Worm (Caenorhabditis elegans) whole organism, late embryonic: Measurements from ENCODE around the gene mec-14.

Source experiments
- C38D4.7 ChIP-seq: fragments of 200-800 bp; sonication (Bioruptor generic); optimal IDR thresholded peaks from 2 replicates; lab custom pipeline; 2018; ENCODE audit warnings: mild to moderate bottlenecking, missing genetic modification characterization, moderate library complexity, missing compliant biosample characterization
- K02D7.2 ChIP-seq: sonication (generic microtip); optimal IDR thresholded peaks from 2 replicates; lab custom pipeline; 2017; ENCODE audit warnings: mild to moderate bottlenecking, missing genetic modification characterization, missing compliant biosample characterization
- K09A11.1 ChIP-seq: sonication (generic microtip); optimal IDR thresholded peaks from 2 replicates; lab custom pipeline; 2017; ENCODE audit warnings: antibody characterized with exemption, mild to moderate bottlenecking, missing genetic modification characterization, missing compliant biosample characterization; ENCODE audit not compliant: insufficient read depth
- T23F11.4 ChIP-seq: fragments of 200-800 bp; sonication (Bioruptor generic); optimal IDR thresholded peaks from 2 replicates; lab custom pipeline; 2018; ENCODE audit warnings: mild to moderate bottlenecking, missing genetic modification characterization, missing compliant biosample characterization
- Y22D7AL.16 ChIP-seq: sonication (generic microtip); optimal IDR thresholded peaks from 2 replicates; lab custom pipeline; 2016; ENCODE audit warnings: missing genetic modification characterization, missing compliant biosample characterization
- ama-1 ChIP-seq: fragments of 150-350 bp; optimal IDR thresholded peaks from 2 replicates; lab custom pipeline; 2014
- ceh-18 ChIP-seq: sonication (generic microtip); optimal IDR thresholded peaks from 2 replicates; lab custom pipeline; 2016; ENCODE audit warnings: missing genetic modification characterization, missing compliant biosample characterization
- ceh-2 ChIP-seq: sonication (generic microtip); optimal IDR thresholded peaks from 2 replicates; lab custom pipeline; 2016; ENCODE audit warnings: missing genotype, missing genetic modification characterization, missing compliant biosample characterization
- ceh-31 ChIP-seq: sonication (generic microtip); optimal IDR thresholded peaks from 2 replicates; lab custom pipeline; 2016; ENCODE audit warnings: missing genetic modification characterization, missing compliant biosample characterization
- ceh-48 ChIP-seq: sonication (generic microtip); optimal IDR thresholded peaks from 2 replicates; lab custom pipeline; 2016; ENCODE audit warnings: missing genetic modification characterization, inconsistent platforms, missing compliant biosample characterization
- ceh-6 ChIP-seq: fragments of 200-800 bp; sonication (Bioruptor generic); optimal IDR thresholded peaks from 2 replicates; lab custom pipeline; 2018; ENCODE audit warnings: mild to moderate bottlenecking, missing genetic modification characterization, missing compliant biosample characterization
- ceh-9 ChIP-seq: sonication (generic microtip); optimal IDR thresholded peaks from 2 replicates; lab custom pipeline; 2016; ENCODE audit warnings: mild to moderate bottlenecking, missing genetic modification characterization, inconsistent platforms, missing compliant biosample characterization
- che-1 ChIP-seq: sonication (generic microtip); optimal IDR thresholded peaks from 2 replicates; lab custom pipeline; 2016; ENCODE audit warnings: mild to moderate bottlenecking, missing genetic modification characterization, missing compliant biosample characterization
- dmd-4 ChIP-seq: sonication (generic microtip); optimal IDR thresholded peaks from 2 replicates; lab custom pipeline; 2016; ENCODE audit warnings: borderline replicate concordance, missing genetic modification characterization, missing compliant biosample characterization
- elt-2 ChIP-seq: sonication (generic microtip); optimal IDR thresholded peaks from 2 replicates; lab custom pipeline; 2016; ENCODE audit warnings: missing genetic modification reagents, missing genetic modification characterization, missing compliant biosample characterization
- ets-4 ChIP-seq: sonication (generic microtip); optimal IDR thresholded peaks from 2 replicates; lab custom pipeline; 2016; ENCODE audit warnings: missing genetic modification characterization, missing compliant biosample characterization
- fkh-10 ChIP-seq: fragments of 150-350 bp; optimal IDR thresholded peaks from 2 replicates; lab custom pipeline; 2014; ENCODE audit warnings: missing biosample characterization, missing genetic modification reagents, missing genetic modification characterization
- fkh-6 ChIP-seq: sonication (generic microtip); optimal IDR thresholded peaks from 2 replicates; lab custom pipeline; 2016; ENCODE audit warnings: missing genetic modification characterization, missing compliant biosample characterization
- hlh-6 ChIP-seq: sonication (generic microtip); optimal IDR thresholded peaks from 2 replicates; lab custom pipeline; 2016; ENCODE audit warnings: missing genotype, missing genetic modification characterization, missing compliant biosample characterization
- hlh-8 ChIP-seq: sonication (generic microtip); optimal IDR thresholded peaks from 2 replicates; lab custom pipeline; 2016; ENCODE audit warnings: missing genotype, missing genetic modification characterization, missing compliant biosample characterization
- lin-11 ChIP-seq: fragments of 200-800 bp; sonication (Bioruptor generic); optimal IDR thresholded peaks from 2 replicates; lab custom pipeline; 2018; ENCODE audit warnings: mild to moderate bottlenecking, missing genetic modification characterization, missing compliant biosample characterization
- madf-2 ChIP-seq: sonication (generic microtip); optimal IDR thresholded peaks from 2 replicates; lab custom pipeline; 2017; ENCODE audit warnings: missing genetic modification characterization, missing compliant biosample characterization
- mec-3 ChIP-seq: sonication (generic microtip); optimal IDR thresholded peaks from 2 replicates; lab custom pipeline; 2016; ENCODE audit warnings: borderline replicate concordance, missing genetic modification characterization, missing compliant biosample characterization
- nhr-232 ChIP-seq: sonication (generic microtip); optimal IDR thresholded peaks from 2 replicates; lab custom pipeline; 2016; ENCODE audit warnings: missing genetic modification characterization, missing compliant biosample characterization
- npax-4 ChIP-seq: sonication (generic microtip); optimal IDR thresholded peaks from 2 replicates; lab custom pipeline; 2016; ENCODE audit warnings: missing genetic modification characterization, missing compliant biosample characterization
- pag-3 ChIP-seq: sonication (generic microtip); optimal IDR thresholded peaks from 2 replicates; lab custom pipeline; 2016; ENCODE audit warnings: missing compliant biosample characterization, missing genetic modification characterization, borderline replicate concordance
- pqm-1 ChIP-seq: sonication (generic microtip); optimal IDR thresholded peaks from 2 replicates; lab custom pipeline; 2016; ENCODE audit warnings: missing genetic modification characterization, missing compliant biosample characterization
- pros-1 ChIP-seq: fragments of 150-350 bp; optimal IDR thresholded peaks from 2 replicates; lab custom pipeline; 2014; ENCODE audit warnings: missing biosample characterization, missing genetic modification reagents, missing genetic modification characterization
- rnt-1 ChIP-seq: sonication (generic microtip); optimal IDR thresholded peaks from 2 replicates; lab custom pipeline; 2016; ENCODE audit warnings: missing genetic modification characterization, missing compliant biosample characterization
- sdc-2 ChIP-seq: sonication (generic microtip); optimal IDR thresholded peaks from 2 replicates; lab custom pipeline; 2016; ENCODE audit warnings: missing genotype, missing genetic modification characterization, missing compliant biosample characterization
- unc-3 ChIP-seq, 2 experiments: fragments of 200-800 bp in 1 of 2; sonication (Bioruptor generic) in 1 of 2; sonication (generic microtip) in 1 of 2; conservative IDR thresholded peaks in 1 of 2; optimal IDR thresholded peaks in 1 of 2; 2 replicates each; pipeline versions ENCODE4 v1.3.6 to Lab custom; 2016 to 2022; ENCODE audit warnings: missing compliant biosample characterization in 2 of 2, missing genetic modification characterization in 2 of 2, missing genetic modification reagents in 1 of 2
- unc-42 ChIP-seq: sonication (generic microtip); optimal IDR thresholded peaks from 2 replicates; lab custom pipeline; 2016; ENCODE audit warnings: missing genotype, missing genetic modification characterization, missing compliant biosample characterization
- unc-55 ChIP-seq: sonication (generic microtip); optimal IDR thresholded peaks from 2 replicates; lab custom pipeline; 2017; ENCODE audit warnings: missing biosample characterization, missing genetic modification reagents, missing genetic modification characterization
- unc-86 ChIP-seq: sonication (generic microtip); optimal IDR thresholded peaks from 2 replicates; lab custom pipeline; 2016; ENCODE audit warnings: missing genetic modification characterization, missing compliant biosample characterization
- zip-5 ChIP-seq: sonication (generic microtip); optimal IDR thresholded peaks from 2 replicates; lab custom pipeline; 2016; ENCODE audit warnings: missing genetic modification characterization, missing compliant biosample characterization

Gene mec-14

DNA sequence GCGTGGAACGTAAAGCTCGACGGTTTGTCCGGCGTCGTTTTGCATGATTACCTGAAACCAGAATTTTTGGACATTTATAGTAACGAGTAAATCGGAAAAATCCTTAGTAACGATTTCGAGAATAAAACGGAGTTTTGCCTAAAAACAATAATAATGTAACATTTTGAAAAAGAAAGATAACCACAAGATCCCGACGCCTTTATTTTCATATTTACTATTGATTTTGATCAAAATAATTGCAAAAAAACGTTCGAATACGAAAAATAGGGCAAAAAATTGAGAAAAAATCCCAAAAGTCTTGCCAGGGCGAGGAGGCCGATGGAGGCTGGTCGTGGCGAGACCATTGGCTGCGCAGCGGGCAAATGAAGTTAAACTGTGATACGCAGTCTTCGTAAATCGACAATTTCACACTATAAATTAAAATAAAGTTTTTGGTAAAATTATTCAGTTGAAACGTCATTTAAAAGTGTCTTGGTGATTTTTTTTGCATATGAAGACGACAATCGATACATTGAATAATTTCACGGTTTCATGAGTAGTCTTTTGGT lies 3.1 kb downstream of the mec-14 start, which contains the start of gene rps-21 (continued):
- no peak for TF ChIP-seq fkh-6 (tag; lab: Kevin White, UChicago)
- no peak for TF ChIP-seq ceh-6 (GFP tag; lab: Kevin White, UChicago)
- no peak for TF ChIP-seq dmd-4 (tag; lab: Kevin White, UChicago)
- no peak for TF ChIP-seq pros-1 (tag; lab: Kevin White, UChicago)
- TF ChIP-seq Y22D7AL.16 (tag; lab: Kevin White, UChicago), result no peak
- TF ChIP-seq ceh-9 (tag; lab: Kevin White, UChicago), result no peak
- TF ChIP-seq ceh-2 (tag; lab: Kevin White, UChicago), result no peak
- TF ChIP-seq ets-4, result no peak
- no peak for TF ChIP-seq pqm-1 (tag; lab: Kevin White, UChicago)
- TF ChIP-seq mec-3 (tag; lab: Kevin White, UChicago), result no peak
- TF ChIP-seq che-1 (tag; lab: Kevin White, UChicago), result no peak
- no peak for TF ChIP-seq zip-5 (tag; lab: Kevin White, UChicago)
- TF ChIP-seq npax-4, result no peak
- no peak for TF ChIP-seq lin-11 (tag; lab: Kevin White, UChicago)
- TF ChIP-seq ceh-18 (tag; lab: Kevin White, UChicago), result peak; percentile 45
- TF ChIP-seq nhr-232 (tag; lab: Kevin White, UChicago), result no peak
- TF ChIP-seq unc-3 (GFP tag; conservative IDR thresholded peaks at IDR 0.05; lab: Robert Waterston, UW), result no peak
- no peak for TF ChIP-seq unc-3 (tag; optimal IDR thresholded peaks at IDR 0.05; lab: Kevin White, UChicago)
- no peak for TF ChIP-seq K02D7.2 (tag; lab: Kevin White, UChicago)
- no peak for TF ChIP-seq ama-1 (lab: Kevin White, UChicago)
- peak; percentile 19 for TF ChIP-seq rnt-1 (tag; lab: Kevin White, UChicago)
- no peak for TF ChIP-seq pag-3 (tag; lab: Kevin White, UChicago)
- no peak for TF ChIP-seq sdc-2 (tag; lab: Kevin White, UChicago)
- no peak for TF ChIP-seq fkh-10 (GFP tag; lab: Kevin White, UChicago)
- TF ChIP-seq hlh-8 (tag; lab: Kevin White, UChicago), result no peak
- no peak for TF ChIP-seq T23F11.4 (GFP tag; lab: Kevin White, UChicago)
- TF ChIP-seq elt-2 (tag; lab: Kevin White, UChicago), result peak; percentile 21
- peak; percentile 22 for TF ChIP-seq unc-86 (tag; lab: Kevin White, UChicago)

DNA sequence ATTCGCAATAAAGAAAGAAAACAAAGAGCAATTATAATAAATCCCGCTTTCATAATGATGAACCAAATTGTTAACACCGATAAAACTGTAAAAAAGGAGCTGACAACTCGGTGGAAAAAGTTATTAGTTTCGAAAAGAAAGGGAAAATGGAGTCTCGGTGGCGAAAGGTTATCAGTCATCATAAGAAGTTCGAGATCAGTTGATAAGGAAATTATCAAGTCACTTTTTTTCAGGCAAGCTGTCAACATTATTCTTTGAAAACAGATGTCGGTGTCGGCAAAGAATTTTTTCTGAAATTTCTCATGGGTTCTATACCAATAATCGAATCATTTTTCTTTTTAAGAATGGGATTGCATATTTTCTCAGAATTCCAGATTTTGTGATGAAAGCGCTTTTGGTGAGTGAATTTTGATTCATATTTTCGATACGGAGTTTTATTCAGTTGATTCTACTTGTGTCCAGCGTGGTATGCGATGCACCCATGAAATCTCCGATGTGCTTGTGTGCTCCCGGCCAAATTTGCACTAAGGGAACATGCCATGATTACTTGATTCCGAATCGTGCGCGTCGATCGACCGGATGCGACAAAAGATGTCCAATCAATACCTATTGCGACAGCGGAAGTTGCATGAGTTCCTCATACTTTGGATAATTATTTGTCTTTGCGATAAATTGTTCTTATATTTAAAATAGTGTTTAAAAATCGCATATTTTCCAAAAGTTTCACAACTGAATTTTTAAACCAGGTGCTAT lies 4.3 kb downstream of the mec-14 start, which contains the start of the genes F37C12.21 and F37C12.10:
F37C12.21 (plus strand) TSS at position 58 of the 753 bp plus-strand sequence.
F37C12.10 (minus strand) TSS at position 85 of the 753 bp plus-strand sequence.
- TF ChIP-seq elt-2 (tag; lab: Kevin White, UChicago), result peak; percentile 49
- no peak for TF ChIP-seq unc-55
- TF ChIP-seq ceh-48 (tag; lab: Kevin White, UChicago), result no peak
- TF ChIP-seq sdc-2 (tag; lab: Kevin White, UChicago), result no peak
- no peak for TF ChIP-seq unc-42 (tag; lab: Kevin White, UChicago)
- no peak for TF ChIP-seq C38D4.7 (GFP tag; lab: Kevin White, UChicago)

DNA sequence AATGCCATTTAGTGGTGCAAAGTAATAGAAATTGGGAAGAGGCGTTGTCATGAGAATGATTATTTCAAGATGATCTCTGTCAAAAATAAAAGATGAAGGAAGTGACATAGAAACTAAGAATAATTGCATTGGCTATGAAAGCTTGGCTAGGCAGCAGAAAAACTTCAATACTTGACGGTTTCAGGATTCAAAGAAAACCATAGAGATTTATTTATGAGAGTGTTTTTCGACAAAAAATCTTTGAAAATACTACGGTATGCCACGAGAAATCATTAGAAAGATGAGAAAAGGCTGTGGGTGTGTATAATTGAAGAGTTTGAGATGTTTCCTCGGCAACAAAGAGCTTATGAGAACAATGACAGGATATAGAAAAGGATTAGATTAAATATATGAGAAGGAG lies 7.3 kb downstream of the mec-14 start, which contains the start of gene F37C12.14:
F37C12.14 (minus strand) TSS at position 101 of the 400 bp plus-strand sequence.
- no peak for TF ChIP-seq madf-2 (tag; lab: Kevin White, UChicago)
- no peak for TF ChIP-seq ceh-31 (tag; lab: Kevin White, UChicago)
- TF ChIP-seq K09A11.1 (tag; lab: Kevin White, UChicago), result no peak
- no peak for TF ChIP-seq zip-5 (tag; lab: Kevin White, UChicago)
- no peak for TF ChIP-seq ama-1 (lab: Kevin White, UChicago)
- no peak for TF ChIP-seq hlh-6 (tag; lab: Kevin White, UChicago)
- TF ChIP-seq rnt-1 (tag; lab: Kevin White, UChicago), result no peak
